Fruit fly (Drosophila melanogaster): ENCODE measurements around the gene CG5217.

CG5217 gene

DNA sequence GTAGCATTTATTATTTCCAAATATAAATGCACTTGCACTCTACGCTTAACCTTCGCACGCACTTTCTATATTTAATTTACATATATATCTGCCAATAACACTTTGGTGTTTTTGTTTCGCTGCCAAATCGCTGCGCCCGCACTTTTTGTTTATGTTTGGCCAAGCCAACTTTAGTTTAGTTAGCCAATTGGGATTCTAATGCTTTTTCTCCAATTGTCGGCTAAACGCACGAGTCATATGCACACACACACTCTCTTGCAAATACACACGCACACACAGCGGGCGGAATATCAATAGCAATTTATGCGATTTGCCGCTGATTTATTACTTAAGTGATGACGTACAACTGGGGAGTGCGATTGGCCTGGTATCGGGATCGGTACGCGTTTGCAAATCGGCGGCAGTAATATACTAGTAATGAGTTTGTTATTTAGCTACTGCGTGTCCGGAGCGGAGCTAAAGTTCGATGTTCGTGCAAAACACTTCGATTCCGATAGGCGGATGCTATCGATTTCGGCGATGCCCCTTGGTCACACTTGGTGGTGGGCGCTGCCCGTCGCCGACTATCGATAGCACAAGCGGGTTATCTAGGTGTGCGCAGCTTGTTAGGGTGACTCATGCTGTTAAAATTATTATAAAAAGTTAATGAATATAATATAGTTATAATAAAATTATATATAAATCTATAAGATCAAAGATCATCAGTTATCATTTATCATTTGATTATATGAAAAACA is 21.6 kb downstream of the CG5217 start, which contains the start of gene vib (continued):
- TF ChIP-seq Rfx (GFP tag; IDR thresholded peaks at IDR 0.05) (peak; percentile 77), tap (tag; optimal IDR thresholded peaks at IDR 0.05) (peak; percentile 51), Asciz (GFP tag; optimal IDR thresholded peaks at IDR 0.05) (no peak), nau (GFP tag; optimal IDR thresholded peaks at IDR 0.05) (no peak), mirr (GFP tag; optimal IDR thresholded peaks at IDR 0.05) (peak; percentile 61), gsb (GFP tag; IDR thresholded peaks at IDR 0.05) (no peak), Rx (GFP tag; IDR thresholded peaks at IDR 0.05) (no peak), CG17568 (GFP tag; optimal IDR thresholded peaks at IDR 0.05) (peak; percentile 98), Camta (GFP tag; optimal IDR thresholded peaks at IDR 0.05) (no peak), CG31441 (GFP tag; IDR thresholded peaks at IDR 0.05) (peak; percentile 77), CG11723 (GFP tag; optimal IDR thresholded peaks at IDR 0.05) (no peak), tgo (GFP tag; IDR thresholded peaks at IDR 0.05) (peak; percentile 32; the same call in 1 of the 3 replicates), onecut (GFP tag; IDR thresholded peaks at IDR 0.05) (peak; percentile 72), CG4360 (GFP tag; IDR thresholded peaks at IDR 0.05) (peak; percentile 29; the same call in 1 of the 2 replicates), CG18764 (GFP tag; optimal IDR thresholded peaks at IDR 0.05) (peak; percentile 29), CG12299 (tag; optimal IDR thresholded peaks at IDR 0.05) (no peak), CG17361 (GFP tag; IDR thresholded peaks at IDR 0.05) (peak; percentile 75; the same call in 2 of the 3 replicates), CG7928 (GFP tag; optimal IDR thresholded peaks at IDR 0.05) (no peak), Hr78 (GFP tag; optimal IDR thresholded peaks at IDR 0.05) (no peak), exex (tag; optimal IDR thresholded peaks at IDR 0.05) (no peak), eve (GFP tag; optimal IDR thresholded peaks at IDR 0.05) (no peak), CG12659 (GFP tag; optimal IDR thresholded peaks at IDR 0.05) (peak; percentile 73), E2f1 (GFP tag; IDR thresholded peaks at IDR 0.05) (peak; percentile 40; the same call in 1 of the 2 replicates), br (optimal IDR thresholded peaks at IDR 0.05) (no peak), CG10366 (GFP tag; IDR thresholded peaks at IDR 0.05) (peak; percentile 55), Atf3 (GFP tag; optimal IDR thresholded peaks at IDR 0.05) (no peak), MESR4 (GFP tag; optimal IDR thresholded peaks at IDR 0.05) (peak; percentile 71), CG8765 (GFP tag; IDR thresholded peaks at IDR 0.05) (no peak), wdn (GFP tag; IDR thresholded peaks at IDR 0.05) (0 out of 2 replicates have a peak, but pooled peaks have one; percentile 4), dimm (GFP tag; IDR thresholded peaks at IDR 0.05) (no peak), crp (GFP tag; optimal IDR thresholded peaks at IDR 0.05) (peak in 1 of 2 experiments; percentile 1), Oaz (GFP tag; IDR thresholded peaks at IDR 0.05) (no peak), CG10543 (GFP tag; optimal IDR thresholded peaks at IDR 0.05) (peak; percentile 32), Sin3A (optimal IDR thresholded peaks at IDR 0.05) (peak; percentile 10), CG8924 (tag; optimal IDR thresholded peaks at IDR 0.05) (peak; percentile 60), dmrt11E (tag; optimal IDR thresholded peaks at IDR 0.05) (peak; percentile 29), CG12236 (GFP tag; optimal IDR thresholded peaks at IDR 0.05) (no peak), CG3065 (GFP tag; optimal IDR thresholded peaks at IDR 0.05) (no peak), CG15073 (GFP tag; optimal IDR thresholded peaks at IDR 0.05) (no peak), mld (GFP tag; IDR thresholded peaks at IDR 0.05; ENCODE audit: partially characterized antibody) (peak; percentile 81), D (optimal IDR thresholded peaks at IDR 0.05) (no peak), D (GFP tag; optimal IDR thresholded peaks at IDR 0.05) (no peak), CG6765 (GFP tag; optimal IDR thresholded peaks at IDR 0.05) (peak; percentile 61), sc (optimal IDR thresholded peaks at IDR 0.05) (no peak), sc (GFP tag; optimal IDR thresholded peaks at IDR 0.05) (no peak), CG7839 (tag; optimal IDR thresholded peaks at IDR 0.05) (no peak), jing (GFP tag; optimal IDR thresholded peaks at IDR 0.05) (no peak), CG10147 (GFP tag; optimal IDR thresholded peaks at IDR 0.05) (peak; percentile 35), knrl (GFP tag; IDR thresholded peaks at IDR 0.05; ENCODE audit: partially characterized antibody) (peak; percentile 85), CG2889 (GFP tag; IDR thresholded peaks at IDR 0.05) (0 out of 3 replicates have a peak, but pooled peaks have one; percentile 26)

All from whole organism, embryonic.